Worm (Caenorhabditis elegans): ENCODE data around the gene C33E10.10.

Gene C33E10.10

ce11 chrX:17314948-17315347 is 13.1 kb upstream of the C33E10.10 start (continued):
- TF ChIP-seq mab-9 (GFP tag; IDR thresholded peaks at IDR 0.05): peak; percentile 55; the same call in 1 of the 2 replicates
- TF ChIP-seq swsn-7 (tag; optimal IDR thresholded peaks at IDR 0.05): peak; percentile 26
- no peak for TF ChIP-seq alr-1 (tag; optimal IDR thresholded peaks at IDR 0.05; ENCODE audit: borderline replicate concordance)
- peak; percentile 23 for TF ChIP-seq ceh-8 (GFP tag; optimal IDR thresholded peaks at IDR 0.05)
- no peak for TF ChIP-seq hlh-4 (tag; optimal IDR thresholded peaks at IDR 0.05)
- TF ChIP-seq vab-15 (tag; optimal IDR thresholded peaks at IDR 0.05): no peak
- TF ChIP-seq isw-1 (GFP tag; IDR thresholded peaks at IDR 0.05): 0 out of 2 replicates have a peak, but pooled peaks have one; percentile 9
- no peak for TF ChIP-seq rnt-1 (tag; optimal IDR thresholded peaks at IDR 0.05)
- TF ChIP-seq lin-13 (GFP tag; optimal IDR thresholded peaks at IDR 0.05): no peak
- TF ChIP-seq C34B4.2 (tag; optimal IDR thresholded peaks at IDR 0.05): no peak
- TF ChIP-seq irx-1 (tag; optimal IDR thresholded peaks at IDR 0.05): no peak
- no peak for TF ChIP-seq sptf-1 (tag; optimal IDR thresholded peaks at IDR 0.05)
- no peak for TF ChIP-seq ceh-88 (GFP tag; IDR thresholded peaks at IDR 0.05)
- TF ChIP-seq egl-27 (tag; optimal IDR thresholded peaks at IDR 0.05): no peak
- no peak for TF ChIP-seq ztf-11 (tag; optimal IDR thresholded peaks at IDR 0.05)
- no peak for TF ChIP-seq lin-15B (tag; optimal IDR thresholded peaks at IDR 0.05)
- no peak for TF ChIP-seq skn-1 (tag; optimal IDR thresholded peaks at IDR 0.05)
- TF ChIP-seq zag-1 (tag; optimal IDR thresholded peaks at IDR 0.05): no peak
- TF ChIP-seq grh-1 (GFP tag; IDR thresholded peaks at IDR 0.05): no peak
- no peak for TF ChIP-seq Y116A8C.19 (tag; optimal IDR thresholded peaks at IDR 0.05; ENCODE audit: borderline replicate concordance)
- TF ChIP-seq ztf-4 (tag; optimal IDR thresholded peaks at IDR 0.05): no peak
- no peak for TF ChIP-seq nhr-84 (tag; optimal IDR thresholded peaks at IDR 0.05)
- peak; percentile 25 for TF ChIP-seq nhr-85 (tag)
- TF ChIP-seq egl-13 (tag; optimal IDR thresholded peaks at IDR 0.05): no peak
- TF ChIP-seq dpl-1 (GFP tag; optimal IDR thresholded peaks at IDR 0.05): no peak
- TF ChIP-seq snu-23 (GFP tag; optimal IDR thresholded peaks at IDR 0.05): peak; percentile 26
- no peak for TF ChIP-seq blmp-1 (tag; optimal IDR thresholded peaks at IDR 0.05)
- no peak for TF ChIP-seq pag-3 (tag; optimal IDR thresholded peaks at IDR 0.05; ENCODE audit: borderline replicate concordance, insufficient read depth)
- no peak for TF ChIP-seq nhr-12 (tag; optimal IDR thresholded peaks at IDR 0.05)
- TF ChIP-seq nhr-237 (tag; optimal IDR thresholded peaks at IDR 0.05): no peak
- no peak for TF ChIP-seq snpc-4 (tag; optimal IDR thresholded peaks at IDR 0.05)
- no peak for TF ChIP-seq jun-1 (tag; optimal IDR thresholded peaks at IDR 0.05)
- no peak for TF ChIP-seq C16A3.4 (tag; optimal IDR thresholded peaks at IDR 0.05)
- TF ChIP-seq hlh-17 (GFP tag; optimal IDR thresholded peaks at IDR 0.05; ENCODE audit: borderline replicate concordance): no peak
- no peak for TF ChIP-seq aly-2 (tag; optimal IDR thresholded peaks at IDR 0.05)
- peak; percentile 49 for TF ChIP-seq fkh-8 (tag; optimal IDR thresholded peaks at IDR 0.05)
- TF ChIP-seq pax-3 (tag; optimal IDR thresholded peaks at IDR 0.05): no peak
- no peak for TF ChIP-seq lir-3 (tag; optimal IDR thresholded peaks at IDR 0.05; ENCODE audit: poor library complexity)
- no peak for TF ChIP-seq sox-4 (tag; optimal IDR thresholded peaks at IDR 0.05)
- peak; percentile 34 for TF ChIP-seq nhr-47 (tag; optimal IDR thresholded peaks at IDR 0.05)
- no peak for TF ChIP-seq hpl-2 (GFP tag; optimal IDR thresholded peaks at IDR 0.05)
- no peak for TF ChIP-seq zip-4 (GFP tag; optimal IDR thresholded peaks at IDR 0.05)
- TF ChIP-seq nhr-19 (GFP tag; conservative IDR thresholded peaks at IDR 0.05): no peak
- no peak for TF ChIP-seq F16B12.6 (tag; optimal IDR thresholded peaks at IDR 0.05)
- TF ChIP-seq unc-130 (tag; optimal IDR thresholded peaks at IDR 0.05): no peak
- TF ChIP-seq C04F5.9 (tag; optimal IDR thresholded peaks at IDR 0.05): no peak
- TF ChIP-seq tlp-1 (tag; optimal IDR thresholded peaks at IDR 0.05): no peak
- TF ChIP-seq elt-2 (tag; optimal IDR thresholded peaks at IDR 0.05): no peak
- TF ChIP-seq unc-30 (tag; optimal IDR thresholded peaks at IDR 0.05): no peak
